Comparison of ENCODE assay signal across 4 fruit fly cellular contexts in genomic region chrX:20169898-20170297, dm6.
TF ChIP-seq lines count a peak whose summit lies in the region.

CG9581 (minus strand) TSS chrX:20169981.
CG9578 (plus strand) TSS chrX:20170222.

- TF ChIP-seq CTCF in whole organism, embryonic (GFP tag; optimal IDR thresholded peaks at IDR 0.05; lab: Kevin White, UChicago), result no peak

TF ChIP-seq in whole organism, adult, 20 proteins besides CTCF, POLR2A, EP300 and RAD21:
- TF ChIP-seq CG11617 (GFP tag; optimal IDR thresholded peaks at IDR 0.05; lab: Kevin White, UChicago) (peak; percentile 35), CG12768 (GFP tag; optimal IDR thresholded peaks at IDR 0.05; lab: Kevin White, UChicago) (peak; percentile 25), Crg-1 (GFP tag; optimal IDR thresholded peaks at IDR 0.05; lab: Kevin White, UChicago) (peak; percentile 74), Hr96 (GFP tag; optimal IDR thresholded peaks at IDR 0.05; lab: Kevin White, UChicago) (peak; percentile 57), bab1 (GFP tag; optimal IDR thresholded peaks at IDR 0.05; lab: Kevin White, UChicago) (peak; percentile 63), CG5204 (GFP tag; optimal IDR thresholded peaks at IDR 0.05; lab: Kevin White, UChicago) (peak; percentile 24), CG14711 (tag; optimal IDR thresholded peaks at IDR 0.05; lab: Kevin White, UChicago) (peak; percentile 36), Mnt (GFP tag; optimal IDR thresholded peaks at IDR 0.05; lab: Kevin White, UChicago) (peak; percentile 63), CG7101 (tag; optimal IDR thresholded peaks at IDR 0.05; lab: Kevin White, UChicago) (peak; percentile 25), toe (GFP tag; optimal IDR thresholded peaks at IDR 0.05; lab: Kevin White, UChicago) (peak; percentile 76), CG33017 (tag; optimal IDR thresholded peaks at IDR 0.05; lab: Kevin White, UChicago) (no peak), tj (GFP tag; optimal IDR thresholded peaks at IDR 0.05; lab: Kevin White, UChicago) (no peak), cnc (optimal IDR thresholded peaks at IDR 0.05; lab: Kevin White, UChicago) (no peak), cic (GFP tag; optimal IDR thresholded peaks at IDR 0.05; lab: Kevin White, UChicago) (no peak), Clk (GFP tag; optimal IDR thresholded peaks at IDR 0.05; lab: Kevin White, UChicago) (no peak), kay (GFP tag; lab: Kevin White, UChicago; ENCODE audit: borderline replicate concordance) (no peak), CG1620 (GFP tag; optimal IDR thresholded peaks at IDR 0.05; lab: Kevin White, UChicago) (peak; percentile 60), ovo (GFP tag; optimal IDR thresholded peaks at IDR 0.05; lab: Kevin White, UChicago) (peak; percentile 22)

TF ChIP-seq in whole organism, embryonic, 481 proteins besides CTCF, POLR2A, EP300 and RAD21 (continues in another document):
- TF ChIP-seq Doc2 (GFP tag; IDR thresholded peaks at IDR 0.05; lab: Robert Waterston, UW) (no peak), kni (GFP tag; optimal IDR thresholded peaks at IDR 0.05; lab: Kevin White, UChicago) (no peak), Opbp (GFP tag; IDR thresholded peaks at IDR 0.05; lab: Robert Waterston, UW; ENCODE audit: partially characterized antibody) (peak; percentile 51; the same call in 2 of the 3 replicates), Sry-δ (GFP tag; optimal IDR thresholded peaks at IDR 0.05; lab: Kevin White, UChicago) (peak; percentile 82), amos (GFP tag; IDR thresholded peaks at IDR 0.05; lab: Robert Waterston, UW; ENCODE audit: partially characterized antibody) (peak; percentile 63), CG15601 (tag; optimal IDR thresholded peaks at IDR 0.05; lab: Kevin White, UChicago) (no peak), NFAT (GFP tag; IDR thresholded peaks at IDR 0.05; lab: Robert Waterston, UW) (no peak), zen (tag; optimal IDR thresholded peaks at IDR 0.05; lab: Kevin White, UChicago) (no peak), CG13296 (GFP tag; optimal IDR thresholded peaks at IDR 0.05; lab: Kevin White, UChicago) (no peak), CG4404 (GFP tag; IDR thresholded peaks at IDR 0.05; lab: Robert Waterston, UW) (no peak), nmo (GFP tag; optimal IDR thresholded peaks at IDR 0.05; lab: Kevin White, UChicago) (peak; percentile 28), Nf-YC (tag; optimal IDR thresholded peaks at IDR 0.05; lab: Kevin White, UChicago) (peak; percentile 6), CG4617 (GFP tag; optimal IDR thresholded peaks at IDR 0.05; lab: Kevin White, UChicago; ENCODE audit: borderline replicate concordance) (peak; percentile 26), Gug (GFP tag; IDR thresholded peaks at IDR 0.05; lab: Robert Waterston, UW) (no peak), ato (GFP tag; IDR thresholded peaks at IDR 0.05; lab: Robert Waterston, UW; ENCODE audit: partially characterized antibody) (peak; percentile 53; the same call in 1 of the 2 replicates), CoRest (tag; optimal IDR thresholded peaks at IDR 0.05; lab: Kevin White, UChicago) (peak; percentile 40), CG13775 (GFP tag; optimal IDR thresholded peaks at IDR 0.05; lab: Kevin White, UChicago) (no peak), stwl (tag; optimal IDR thresholded peaks at IDR 0.05; lab: Kevin White, UChicago) (peak; percentile 44), CG18262 (tag; optimal IDR thresholded peaks at IDR 0.05; lab: Kevin White, UChicago) (no peak), lilli (GFP tag; optimal IDR thresholded peaks at IDR 0.05; lab: Kevin White, UChicago) (peak; percentile 14), CG12659 (GFP tag; optimal IDR thresholded peaks at IDR 0.05; lab: Kevin White, UChicago) (peak; percentile 16), CG17612 (GFP tag; IDR thresholded peaks at IDR 0.05; lab: Robert Waterston, UW) (no peak), CG12219 (GFP tag; optimal IDR thresholded peaks at IDR 0.05; lab: Kevin White, UChicago) (no peak), CG8924 (tag; optimal IDR thresholded peaks at IDR 0.05; lab: Kevin White, UChicago) (no peak)

TF ChIP-seq in whole organism, prepupa, 60 proteins besides CTCF, POLR2A, EP300 and RAD21:
- TF ChIP-seq CG6163 (GFP tag; IDR thresholded peaks at IDR 0.05; lab: Robert Waterston, UW) (no peak), acj6 (GFP tag; optimal IDR thresholded peaks at IDR 0.05; lab: Kevin White, UChicago) (no peak), Hr4 (GFP tag; optimal IDR thresholded peaks at IDR 0.05; lab: Kevin White, UChicago) (no peak), Blimp-1 (GFP tag; optimal IDR thresholded peaks at IDR 0.05; lab: Kevin White, UChicago) (no peak), Sox14 (GFP tag; optimal IDR thresholded peaks at IDR 0.05; lab: Kevin White, UChicago) (no peak), topi (GFP tag; optimal IDR thresholded peaks at IDR 0.05; lab: Kevin White, UChicago) (no peak), CG16779 (tag; optimal IDR thresholded peaks at IDR 0.05; lab: Kevin White, UChicago) (no peak), svp (GFP tag; lab: Kevin White, UChicago) (no peak), esn (GFP tag; optimal IDR thresholded peaks at IDR 0.05; lab: Kevin White, UChicago) (no peak), fkh (GFP tag; optimal IDR thresholded peaks at IDR 0.05; lab: Kevin White, UChicago) (peak; percentile 52), CG11762 (GFP tag; optimal IDR thresholded peaks at IDR 0.05; lab: Kevin White, UChicago; ENCODE audit: insufficient read depth) (no peak), CG3032 (tag; optimal IDR thresholded peaks at IDR 0.05; lab: Kevin White, UChicago) (peak; percentile 25), CG6854 (GFP tag; optimal IDR thresholded peaks at IDR 0.05; lab: Kevin White, UChicago) (no peak), CG31627 (GFP tag; optimal IDR thresholded peaks at IDR 0.05; lab: Kevin White, UChicago) (no peak), CG8319 (GFP tag; optimal IDR thresholded peaks at IDR 0.05; lab: Kevin White, UChicago) (no peak), OdsH (GFP tag; optimal IDR thresholded peaks at IDR 0.05; lab: Kevin White, UChicago) (no peak), Eip78C (GFP tag; lab: Kevin White, UChicago) (no peak)
TF ChIP-seq in whole organism, prepupa: peak in this region for 2.

TF ChIP-seq in whole organism, wandering third instar larva, 38 proteins besides CTCF, POLR2A, EP300 and RAD21:
- TF ChIP-seq CG9705 (GFP tag; optimal IDR thresholded peaks at IDR 0.05; lab: Kevin White, UChicago), result peak; percentile 26
- TF ChIP-seq woc (GFP tag; optimal IDR thresholded peaks at IDR 0.05; lab: Kevin White, UChicago), result peak; percentile 16
- peak; percentile 45 for TF ChIP-seq Hnf4 (GFP tag; optimal IDR thresholded peaks at IDR 0.05; lab: Kevin White, UChicago)
- TF ChIP-seq GATAd (GFP tag; optimal IDR thresholded peaks at IDR 0.05; lab: Kevin White, UChicago), result no peak
- TF ChIP-seq Jra (GFP tag; optimal IDR thresholded peaks at IDR 0.05; lab: Kevin White, UChicago), result peak; percentile 4
- TF ChIP-seq CrebA (GFP tag; optimal IDR thresholded peaks at IDR 0.05; lab: Kevin White, UChicago; ENCODE audit: borderline replicate concordance), result no peak
- TF ChIP-seq Dif (GFP tag; optimal IDR thresholded peaks at IDR 0.05; lab: Kevin White, UChicago; ENCODE audit: partially characterized antibody), result no peak
- no peak for TF ChIP-seq OdsH (GFP tag; optimal IDR thresholded peaks at IDR 0.05; lab: Kevin White, UChicago)
- TF ChIP-seq Rel (GFP tag; optimal IDR thresholded peaks at IDR 0.05; lab: Kevin White, UChicago), result no peak
- peak; percentile 13 for TF ChIP-seq Rel (tag; optimal IDR thresholded peaks at IDR 0.05; lab: Kevin White, UChicago)
- TF ChIP-seq Vsx2 (GFP tag; optimal IDR thresholded peaks at IDR 0.05; lab: Kevin White, UChicago; ENCODE audit: partially characterized antibody), result no peak
- no peak for TF ChIP-seq ey (GFP tag; optimal IDR thresholded peaks at IDR 0.05; lab: Kevin White, UChicago)
- TF ChIP-seq h (GFP tag; optimal IDR thresholded peaks at IDR 0.05; lab: Kevin White, UChicago), result peak; percentile 21
- TF ChIP-seq CG32264 (GFP tag; optimal IDR thresholded peaks at IDR 0.05; lab: Kevin White, UChicago), result no peak
- TF ChIP-seq HLH106 (tag; optimal IDR thresholded peaks at IDR 0.05; lab: Kevin White, UChicago), result peak; percentile 55
- TF ChIP-seq Dfd (GFP tag; optimal IDR thresholded peaks at IDR 0.05; lab: Kevin White, UChicago), result no peak
- TF ChIP-seq sv (GFP tag; optimal IDR thresholded peaks at IDR 0.05; lab: Kevin White, UChicago), result no peak
- TF ChIP-seq Mio (GFP tag; optimal IDR thresholded peaks at IDR 0.05; lab: Kevin White, UChicago), result no peak
- no peak for TF ChIP-seq Sp1 (GFP tag; optimal IDR thresholded peaks at IDR 0.05; lab: Kevin White, UChicago)
- no peak for TF ChIP-seq jim (GFP tag; optimal IDR thresholded peaks at IDR 0.05; lab: Kevin White, UChicago)
